Fruit fly (Drosophila melanogaster): ENCODE data around the gene ApepP.
A peak's percentile ranks its signal among the peaks of the same experiment; 100 is the strongest.

ApepP gene

dm6 chr2L:16879288-16879687, 30.9 kb downstream of the ApepP start, which contains the start of the genes CG32832, CG31743 and CG34313 (continued):
- no peak for TF ChIP-seq CG16815 (GFP tag; optimal IDR thresholded peaks at IDR 0.05)
- no peak for TF ChIP-seq CG12071 (GFP tag; optimal IDR thresholded peaks at IDR 0.05)
- peak; percentile 77 for TF ChIP-seq sna (GFP tag; IDR thresholded peaks at IDR 0.05; ENCODE audit: partially characterized antibody)
- TF ChIP-seq CG18764 (GFP tag; optimal IDR thresholded peaks at IDR 0.05), result no peak
- no peak for TF ChIP-seq pfk (GFP tag; optimal IDR thresholded peaks at IDR 0.05)
- peak; percentile 95 for TF ChIP-seq Sry-δ (GFP tag; optimal IDR thresholded peaks at IDR 0.05)
- peak; percentile 93 for TF ChIP-seq trem (tag; optimal IDR thresholded peaks at IDR 0.05)
- TF ChIP-seq Pdp1 (GFP tag; optimal IDR thresholded peaks at IDR 0.05), result peak in 1 of 2 experiments; percentile 30
- TF ChIP-seq amos (GFP tag; IDR thresholded peaks at IDR 0.05; ENCODE audit: partially characterized antibody), result peak; percentile 78; the same call in 1 of the 2 replicates
- TF ChIP-seq bab2 (GFP tag; optimal IDR thresholded peaks at IDR 0.05), result no peak
- peak; percentile 88 for TF ChIP-seq Myb (GFP tag; optimal IDR thresholded peaks at IDR 0.05)
- peak; percentile 88 for TF ChIP-seq MBD-R2 (GFP tag; IDR thresholded peaks at IDR 0.05)
- TF ChIP-seq Dll (GFP tag; IDR thresholded peaks at IDR 0.05; ENCODE audit: partially characterized antibody), result peak; percentile 79
- peak; percentile 87 for TF ChIP-seq Dref (GFP tag; IDR thresholded peaks at IDR 0.05)
- peak; percentile 20 for TF ChIP-seq CoRest (tag; optimal IDR thresholded peaks at IDR 0.05)
- TF ChIP-seq CG12942 (GFP tag; optimal IDR thresholded peaks at IDR 0.05), result no peak
- TF ChIP-seq CTCF (GFP tag; optimal IDR thresholded peaks at IDR 0.05), result peak; percentile 13
- no peak for TF ChIP-seq Hr39 (optimal IDR thresholded peaks at IDR 0.05)
- TF ChIP-seq lola (GFP tag; optimal IDR thresholded peaks at IDR 0.05), result no peak
- TF ChIP-seq HLH4C (GFP tag; IDR thresholded peaks at IDR 0.05; ENCODE audit: partially characterized antibody), result peak; percentile 58
- peak; percentile 74 for TF ChIP-seq knrl (GFP tag; IDR thresholded peaks at IDR 0.05; ENCODE audit: partially characterized antibody)
- peak; percentile 66 for TF ChIP-seq HmgZ (tag; optimal IDR thresholded peaks at IDR 0.05)
- TF ChIP-seq unc-4 (GFP tag; IDR thresholded peaks at IDR 0.05; ENCODE audit: partially characterized antibody), result peak; percentile 82
- TF ChIP-seq Gug (GFP tag; IDR thresholded peaks at IDR 0.05), result no peak
- no peak for TF ChIP-seq Trl (optimal IDR thresholded peaks at IDR 0.05)
- TF ChIP-seq Trl (GFP tag; optimal IDR thresholded peaks at IDR 0.05), result no peak
- peak; percentile 65 for TF ChIP-seq CG4617 (GFP tag; optimal IDR thresholded peaks at IDR 0.05; ENCODE audit: borderline replicate concordance)
- TF ChIP-seq Scr (GFP tag; IDR thresholded peaks at IDR 0.05; ENCODE audit: partially characterized antibody), result peak; percentile 78
- TF ChIP-seq CG6272 (GFP tag; IDR thresholded peaks at IDR 0.05), result no peak
- no peak for TF ChIP-seq CG8765 (GFP tag; IDR thresholded peaks at IDR 0.05)
- 0 out of 3 replicates have a peak, but pooled peaks have one; percentile 40 for TF ChIP-seq CG14860 (GFP tag; IDR thresholded peaks at IDR 0.05; ENCODE audit: partially characterized antibody)
- TF ChIP-seq ato (GFP tag; IDR thresholded peaks at IDR 0.05; ENCODE audit: partially characterized antibody), result 0 out of 2 replicates have a peak, but pooled peaks have one; percentile 25
- peak; percentile 58 for TF ChIP-seq inv (GFP tag; IDR thresholded peaks at IDR 0.05; ENCODE audit: partially characterized antibody)
- peak; percentile 32 for TF ChIP-seq nau (GFP tag; optimal IDR thresholded peaks at IDR 0.05)
- TF ChIP-seq seq (GFP tag; IDR thresholded peaks at IDR 0.05), result no peak
- no peak for TF ChIP-seq so (GFP tag; IDR thresholded peaks at IDR 0.05)
- peak; percentile 24 for TF ChIP-seq CG17829 (tag; optimal IDR thresholded peaks at IDR 0.05)
- TF ChIP-seq YL-1 (GFP tag; optimal IDR thresholded peaks at IDR 0.05), result peak; percentile 12
- no peak for TF ChIP-seq CG3995 (GFP tag; optimal IDR thresholded peaks at IDR 0.05)
- peak; percentile 20 for TF ChIP-seq exex (tag; optimal IDR thresholded peaks at IDR 0.05)
- peak; percentile 65; the same call in 1 of the 3 replicates for TF ChIP-seq hb (GFP tag; IDR thresholded peaks at IDR 0.05; ENCODE audit: partially characterized antibody)
- no peak for TF ChIP-seq Dfd (GFP tag; optimal IDR thresholded peaks at IDR 0.05)
- TF ChIP-seq GATAe (GFP tag; conservative IDR thresholded peaks at IDR 0.05), result no peak
- peak; percentile 77 to 97 for TF ChIP-seq crp (GFP tag; optimal IDR thresholded peaks at IDR 0.05)
- no peak for TF ChIP-seq CG10209 (GFP tag; optimal IDR thresholded peaks at IDR 0.05)
- peak; percentile 76 for TF ChIP-seq Bgb (GFP tag; IDR thresholded peaks at IDR 0.05; ENCODE audit: partially characterized antibody)
- no peak for TF ChIP-seq CG13894 (tag; optimal IDR thresholded peaks at IDR 0.05)
- TF ChIP-seq CG13287 (GFP tag; IDR thresholded peaks at IDR 0.05; ENCODE audit: partially characterized antibody), result peak; percentile 90
- TF ChIP-seq Sin3A (optimal IDR thresholded peaks at IDR 0.05), result peak; percentile 9
- no peak for TF ChIP-seq cato (GFP tag; optimal IDR thresholded peaks at IDR 0.05; ENCODE audit: borderline replicate concordance)
